Fruit fly (Drosophila melanogaster) whole organism, embryonic: ENCODE data around the gene GIIIspla2.

Source experiments
- Adf1 ChIP-seq: fragments of 200-800 bp; sonication (Bioruptor generic); IDR thresholded peaks from 2 replicates; pipeline ENCODE4 v1.3.6; 2022; ENCODE audit warnings: missing biosample characterization, missing genetic modification characterization
- Awh ChIP-seq: fragments of 200-800 bp; sonication (Bioruptor generic); IDR thresholded peaks from 2 replicates; pipeline ENCODE4, ENCODE4 v1.3.6; 2022; ENCODE audit warnings: missing biosample characterization, missing genetic modification characterization
- CG1024 ChIP-seq: fragments of 200-800 bp; sonication (Bioruptor generic); IDR thresholded peaks from 2 replicates; pipeline ENCODE4 v1.3.6; 2022; ENCODE audit warnings: missing biosample characterization, missing genetic modification characterization
- CG12155 ChIP-seq: fragments of 200-800 bp; sonication (Bioruptor generic); optimal IDR thresholded peaks from 3 replicates; lab custom pipeline; 2016; ENCODE audit warnings: missing biosample characterization, missing genetic modification characterization
- CG12299 ChIP-seq: fragments of 200-800 bp; sonication (Bioruptor generic); optimal IDR thresholded peaks from 2 replicates; lab custom pipeline; 2018; ENCODE audit warnings: missing biosample characterization, mild to moderate bottlenecking, missing genetic modification characterization
- CG12769 ChIP-seq: fragments of 200-800 bp; sonication (Bioruptor generic); optimal IDR thresholded peaks from 2 replicates; lab custom pipeline; 2019; ENCODE audit warnings: missing biosample characterization, mild to moderate bottlenecking, missing genetic modification characterization, moderate library complexity
- CG1529 ChIP-seq: fragments of 200-800 bp; sonication (Bioruptor generic); optimal IDR thresholded peaks from 3 replicates; lab custom pipeline; 2018; ENCODE audit warnings: missing biosample characterization, missing genetic modification characterization
- CG17912 ChIP-seq: fragments of 200-800 bp; sonication (Bioruptor generic); optimal IDR thresholded peaks from 2 replicates; lab custom pipeline; 2018; ENCODE audit warnings: missing biosample characterization, mild to moderate bottlenecking, missing genetic modification characterization
- CG30431 ChIP-seq: fragments of 200-800 bp; sonication (Bioruptor generic); optimal IDR thresholded peaks from 2 replicates; lab custom pipeline; 2017; ENCODE audit warnings: missing biosample characterization, missing genetic modification characterization
- CG3163 ChIP-seq: fragments of 200-800 bp; sonication (Bioruptor generic); optimal IDR thresholded peaks from 3 replicates; lab custom pipeline; 2016; ENCODE audit warnings: missing biosample characterization, missing genetic modification characterization
- CG32772 ChIP-seq: fragments of 200-800 bp; sonication (Bioruptor generic); IDR thresholded peaks from 2 replicates; pipeline ENCODE4 v1.3.6; 2022; ENCODE audit warnings: missing biosample characterization, missing genetic modification characterization
- CG3407 ChIP-seq: fragments of 200-800 bp; sonication (Bioruptor generic); optimal IDR thresholded peaks from 2 replicates; lab custom pipeline; 2018; ENCODE audit warnings: missing biosample characterization, mild to moderate bottlenecking, missing genetic modification characterization
- CG43689 ChIP-seq: fragments of 200-800 bp; sonication (Bioruptor generic); IDR thresholded peaks from 2 replicates; pipeline ENCODE4 v1.3.6; 2022; ENCODE audit warnings: missing biosample characterization, missing genetic modification characterization
- CG4820 ChIP-seq: fragments of 200-800 bp; sonication (Bioruptor generic); optimal IDR thresholded peaks from 3 replicates; lab custom pipeline; 2016; ENCODE audit warnings: missing biosample characterization, missing genetic modification characterization
- CG4854 ChIP-seq: fragments of 200-800 bp; sonication (Bioruptor generic); optimal IDR thresholded peaks from 2 replicates; lab custom pipeline; 2016; ENCODE audit warnings: missing biosample characterization, missing genetic modification characterization, inconsistent platforms
- CG5180 ChIP-seq: fragments of 200-800 bp; sonication (Bioruptor generic); optimal IDR thresholded peaks from 3 replicates; lab custom pipeline; 2017; ENCODE audit warnings: missing biosample characterization, missing genetic modification characterization, mild to moderate bottlenecking, moderate library complexity, missing genetic modification reagents
- CG7987 ChIP-seq: fragments of 200-800 bp; sonication (Bioruptor generic); optimal IDR thresholded peaks from 2 replicates; lab custom pipeline; 2018; ENCODE audit warnings: missing biosample characterization, mild to moderate bottlenecking, missing genetic modification characterization, moderate library complexity
- D ChIP-seq, 2 experiments: fragments of 200-800 bp in 1 of 2; fragments of >200 bp in 1 of 2; sonication (Bioruptor generic) in 1 of 2; optimal IDR thresholded peaks; 2 replicates in 1 of 2; 3 replicates in 1 of 2; lab custom pipeline; 2017; ENCODE audit warnings: mild to moderate bottlenecking in 1 of 2, missing biosample characterization in 1 of 2, missing genetic modification characterization in 1 of 2, missing genetic modification reagents in 1 of 2
- E2f1 ChIP-seq: fragments of 200-800 bp; sonication (Bioruptor generic); IDR thresholded peaks from 2 replicates; pipeline ENCODE4 v1.3.6; 2022; ENCODE audit warnings: missing biosample characterization, missing genetic modification characterization
- E2f2 ChIP-seq: fragments of 200-800 bp; sonication (Bioruptor generic); IDR thresholded peaks from 2 replicates; pipeline ENCODE4 v1.3.6; 2022; ENCODE audit warnings: missing biosample characterization, missing genetic modification characterization
- Fer1 ChIP-seq: fragments of 200-800 bp; sonication (Bioruptor generic); optimal IDR thresholded peaks from 2 replicates; lab custom pipeline; 2017; ENCODE audit warnings: missing biosample characterization, mild to moderate bottlenecking, missing genetic modification characterization
- HHEX ChIP-seq: fragments of 200-800 bp; sonication (Bioruptor generic); optimal IDR thresholded peaks from 3 replicates; lab custom pipeline; 2017; ENCODE audit warnings: missing biosample characterization, mild to moderate bottlenecking, missing genetic modification characterization, missing genetic modification reagents
- HLH3B ChIP-seq: fragments of 200-800 bp; sonication (Bioruptor generic); IDR thresholded peaks from 2 replicates; pipeline ENCODE4 v1.3.6; 2022; ENCODE audit warnings: missing biosample characterization, missing genetic modification characterization
- Hey ChIP-seq: fragments of 200-800 bp; sonication (Bioruptor generic); optimal IDR thresholded peaks from 3 replicates; lab custom pipeline; 2018; ENCODE audit warnings: missing biosample characterization, mild to moderate bottlenecking, missing genetic modification characterization
- Opbp ChIP-seq: fragments of 200-800 bp; sonication (Bioruptor generic); IDR thresholded peaks from 3 replicates; pipeline ENCODE4 v1.3.6; 2022; ENCODE audit warnings: missing biosample characterization, missing genetic modification characterization; ENCODE audit not compliant: partially characterized antibody
- PHDP ChIP-seq: fragments of 200-800 bp; sonication (Bioruptor generic); optimal IDR thresholded peaks from 3 replicates; lab custom pipeline; 2018; ENCODE audit warnings: missing biosample characterization, mild to moderate bottlenecking, missing genetic modification characterization, moderate library complexity
- Pdp1 ChIP-seq, 2 experiments: fragments of 200-800 bp; sonication (Bioruptor generic); optimal IDR thresholded peaks; 3 replicates each; lab custom pipeline; 2016; ENCODE audit warnings: missing biosample characterization in 2 of 2, missing genetic modification characterization in 2 of 2, mild to moderate bottlenecking in 1 of 2, moderate library complexity in 1 of 2
- Rfx ChIP-seq: fragments of 200-800 bp; sonication (Bioruptor generic); IDR thresholded peaks from 2 replicates; pipeline ENCODE4 v1.3.6; 2022; ENCODE audit warnings: missing biosample characterization, missing genetic modification characterization
- Sox100B ChIP-seq: fragments of 200-800 bp; sonication (Bioruptor generic); optimal IDR thresholded peaks from 3 replicates; lab custom pipeline; 2018; ENCODE audit warnings: missing biosample characterization, mild to moderate bottlenecking, missing genetic modification characterization
- Vsx1 ChIP-seq: fragments of 200-800 bp; sonication (Bioruptor generic); optimal IDR thresholded peaks from 2 replicates; lab custom pipeline; 2017; ENCODE audit warnings: missing biosample characterization, mild to moderate bottlenecking, missing genetic modification characterization, missing genetic modification reagents
- Xrp1 ChIP-seq: fragments of 200-800 bp; sonication (Bioruptor generic); IDR thresholded peaks from 2 replicates; pipeline ENCODE4 v1.3.6; 2022; ENCODE audit warnings: missing biosample characterization, missing genetic modification characterization
- ab ChIP-seq: fragments of 200-800 bp; sonication (Bioruptor generic); optimal IDR thresholded peaks from 2 replicates; lab custom pipeline; 2016; ENCODE audit warnings: missing biosample characterization, missing genetic modification characterization
- al ChIP-seq: fragments of 200-800 bp; sonication (Bioruptor generic); IDR thresholded peaks from 2 replicates; pipeline ENCODE4 v1.3.6; 2022; ENCODE audit warnings: missing biosample characterization, missing genetic modification characterization
- ase ChIP-seq: fragments of 200-800 bp; sonication (Bioruptor generic); IDR thresholded peaks from 3 replicates; pipeline ENCODE4 v1.3.6; 2022; ENCODE audit warnings: missing biosample characterization, missing genetic modification characterization
- br ChIP-seq: fragments of >200 bp; optimal IDR thresholded peaks from 2 replicates; lab custom pipeline; 2017
- caup ChIP-seq: fragments of 200-800 bp; sonication (Bioruptor generic); optimal IDR thresholded peaks from 3 replicates; lab custom pipeline; 2017; ENCODE audit warnings: missing biosample characterization, mild to moderate bottlenecking, missing genetic modification characterization, moderate library complexity; ENCODE audit not compliant: severe bottlenecking
- chn ChIP-seq: fragments of 200-800 bp; sonication (Bioruptor generic); optimal IDR thresholded peaks from 2 replicates; lab custom pipeline; 2016; ENCODE audit warnings: missing biosample characterization, missing genetic modification characterization
- cwo ChIP-seq: fragments of 200-800 bp; sonication (Bioruptor generic); optimal IDR thresholded peaks from 3 replicates; lab custom pipeline; 2017; ENCODE audit warnings: missing biosample characterization, missing genetic modification characterization, mild to moderate bottlenecking, moderate library complexity, missing genetic modification reagents
- dati ChIP-seq: fragments of 200-800 bp; sonication (Bioruptor generic); IDR thresholded peaks from 2 replicates; pipeline ENCODE4 v1.3.6; 2022; ENCODE audit warnings: missing biosample characterization, missing genetic modification characterization
- mirr ChIP-seq: fragments of 200-800 bp; sonication (Bioruptor generic); optimal IDR thresholded peaks from 3 replicates; lab custom pipeline; 2018; ENCODE audit warnings: missing biosample characterization, mild to moderate bottlenecking, missing genetic modification characterization
- oc ChIP-seq: fragments of 200-800 bp; sonication (Bioruptor generic); optimal IDR thresholded peaks from 2 replicates; lab custom pipeline; 2018; ENCODE audit warnings: missing biosample characterization, mild to moderate bottlenecking, missing genetic modification characterization, moderate library complexity
- pita ChIP-seq: fragments of 200-800 bp; sonication (Bioruptor generic); optimal IDR thresholded peaks from 2 replicates; lab custom pipeline; 2017; ENCODE audit warnings: missing biosample characterization, mild to moderate bottlenecking, missing genetic modification characterization
- pum ChIP-seq: fragments of 200-800 bp; sonication (Bioruptor generic); optimal IDR thresholded peaks from 2 replicates; lab custom pipeline; 2016; ENCODE audit warnings: missing biosample characterization, missing genetic modification characterization
- sr ChIP-seq: fragments of 200-800 bp; sonication (Bioruptor generic); IDR thresholded peaks from 3 replicates; pipeline ENCODE4 v1.3.6; 2022; ENCODE audit warnings: missing biosample characterization, missing genetic modification characterization
- stc ChIP-seq: fragments of 200-800 bp; sonication (Bioruptor generic); IDR thresholded peaks from 2 replicates; pipeline ENCODE4 v1.3.6; 2022; ENCODE audit warnings: missing biosample characterization, missing genetic modification characterization
- wek ChIP-seq: fragments of 200-800 bp; sonication (Bioruptor generic); optimal IDR thresholded peaks from 3 replicates; lab custom pipeline; 2018; ENCODE audit warnings: missing biosample characterization, mild to moderate bottlenecking, missing genetic modification characterization, moderate library complexity
- yki ChIP-seq: fragments of >200 bp; optimal IDR thresholded peaks from 3 replicates; lab custom pipeline; 2018
- zfh1 ChIP-seq: fragments of 200-800 bp; sonication (Bioruptor generic); IDR thresholded peaks from 3 replicates; pipeline ENCODE4 v1.3.6; 2022; ENCODE audit warnings: missing biosample characterization, missing genetic modification characterization

GIIIspla2 gene

dm6 chrX:8196598-8197228, 39.3 kb downstream of the GIIIspla2 start (continued):
- TF ChIP-seq CG1024 (no peak), al (GFP tag; lab: Robert Waterston, UW) (no peak), dati (GFP tag; lab: Robert Waterston, UW) (no peak), E2f2 (GFP tag; lab: Robert Waterston, UW) (peak; percentile 39; the same call in 1 of the 2 replicates), CG4820 (GFP tag; lab: Kevin White, UChicago) (peak; percentile 48), Opbp (GFP tag; lab: Robert Waterston, UW) (no peak), ase (peak; percentile 64; the same call in 1 of the 3 replicates), CG12155 (GFP tag; lab: Kevin White, UChicago) (no peak), Sox100B (GFP tag; lab: Kevin White, UChicago) (peak; percentile 40), oc (tag; lab: Kevin White, UChicago) (peak; percentile 6), D (optimal IDR thresholded peaks at IDR 0.05; lab: Kevin White, UChicago) (no peak), D (GFP tag; optimal IDR thresholded peaks at IDR 0.05; lab: Kevin White, UChicago) (no peak), CG30431 (GFP tag; lab: Kevin White, UChicago) (peak; percentile 31), pum (GFP tag; lab: Kevin White, UChicago) (no peak), CG43689 (GFP tag; lab: Robert Waterston, UW) (peak; percentile 53; the same call in 1 of the 2 replicates), zfh1 (GFP tag; lab: Robert Waterston, UW) (peak; percentile 58; the same call in 1 of the 3 replicates), sr (GFP tag; lab: Robert Waterston, UW) (no peak; the same call in 1 of the 3 replicates), CG3407 (GFP tag; lab: Kevin White, UChicago) (peak; percentile 20), CG1529 (peak; percentile 20), CG32772 (peak; percentile 54; the same call in 1 of the 2 replicates), E2f1 (peak; percentile 62), wek (GFP tag; lab: Kevin White, UChicago) (no peak)

DNA sequence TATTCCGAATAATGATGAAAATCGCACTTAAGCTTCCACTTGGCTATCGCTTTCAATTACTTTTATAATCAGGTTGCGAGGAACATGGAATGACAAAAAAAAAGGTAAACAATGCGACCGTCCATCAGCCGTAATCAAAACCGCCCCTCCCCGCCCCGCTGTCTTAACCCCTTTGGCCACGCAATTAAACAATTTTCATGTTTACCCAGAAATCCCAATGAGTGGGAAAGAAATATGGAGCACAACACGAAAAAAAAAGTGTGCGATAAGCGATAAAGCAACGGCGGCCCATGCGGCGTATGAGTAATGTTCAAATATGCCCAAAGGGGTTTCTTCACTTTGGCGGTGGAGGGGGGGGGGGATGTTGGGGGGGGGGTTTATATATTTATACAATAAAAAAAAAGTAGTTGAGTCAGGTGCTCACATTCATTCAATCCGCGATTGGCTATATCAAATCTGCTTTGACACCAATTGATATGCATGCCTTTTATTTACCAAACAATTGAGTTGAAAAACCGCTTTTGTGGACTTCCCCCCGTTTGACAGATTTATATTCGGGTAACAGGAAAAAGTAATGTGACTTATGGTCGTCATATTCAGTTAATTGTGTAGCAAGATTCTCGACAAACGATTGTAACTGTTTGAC, 41.6 kb downstream of the GIIIspla2 start:
- TF ChIP-seq HHEX (GFP tag; lab: Kevin White, UChicago) = peak; percentile 12
- TF ChIP-seq mirr (GFP tag; lab: Kevin White, UChicago) = peak; percentile 92
- no peak for TF ChIP-seq chn (GFP tag; lab: Kevin White, UChicago)
- TF ChIP-seq PHDP = peak; percentile 4
- peak; percentile 15 for TF ChIP-seq CG17912 (GFP tag; lab: Kevin White, UChicago)
- no peak for TF ChIP-seq br (lab: Kevin White, UChicago)
- TF ChIP-seq ab = no peak
- TF ChIP-seq stc = no peak
- TF ChIP-seq CG3163 (GFP tag; lab: Kevin White, UChicago) = no peak
- peak; percentile 29; the same call in 1 of the 2 replicates for TF ChIP-seq Awh (GFP tag; lab: Robert Waterston, UW)
- TF ChIP-seq Rfx (GFP tag; lab: Robert Waterston, UW) = peak; percentile 29; the same call in 1 of the 2 replicates
- TF ChIP-seq Adf1 = peak; percentile 32; the same call in 1 of the 2 replicates
- peak in 1 of 2 experiments; percentile 42 for TF ChIP-seq Pdp1 (GFP tag; optimal IDR thresholded peaks at IDR 0.05; lab: Kevin White, UChicago)
- TF ChIP-seq CG4854 (GFP tag; lab: Kevin White, UChicago) = no peak
- peak; percentile 5 for TF ChIP-seq CG12299 (tag; lab: Kevin White, UChicago)
- TF ChIP-seq CG5180 (GFP tag; lab: Kevin White, UChicago) = peak; percentile 44
- TF ChIP-seq Vsx1 (GFP tag; lab: Kevin White, UChicago) = peak; percentile 63
- TF ChIP-seq HLH3B (GFP tag; lab: Robert Waterston, UW) = peak; percentile 5; the same call in 1 of the 2 replicates
- TF ChIP-seq Fer1 (GFP tag; lab: Kevin White, UChicago) = peak; percentile 7
- peak; percentile 74 for TF ChIP-seq cwo
- TF ChIP-seq Hey (tag; lab: Kevin White, UChicago) = peak; percentile 41
- TF ChIP-seq CG7987 (GFP tag; lab: Kevin White, UChicago) = peak; percentile 58
- TF ChIP-seq yki (lab: Kevin White, UChicago) = no peak
- TF ChIP-seq pita (GFP tag; lab: Kevin White, UChicago) = no peak
- TF ChIP-seq CG12769 (tag; lab: Kevin White, UChicago) = peak; percentile 69
- TF ChIP-seq caup (GFP tag; lab: Kevin White, UChicago) = peak; percentile 37
- peak; percentile 19; the same call in 1 of the 2 replicates for TF ChIP-seq Xrp1 (GFP tag; lab: Robert Waterston, UW)
